Worm (Caenorhabditis elegans) whole organism, L3 larva: Measurements from ENCODE around the gene mlt-9.

Source experiments
- ZK546.5 ChIP-seq: sonication (generic microtip); optimal IDR thresholded peaks from 2 replicates; lab custom pipeline; 2017; ENCODE audit warnings: missing biosample characterization, missing genetic modification characterization
- aly-2 ChIP-seq: fragments of 150-350 bp; optimal IDR thresholded peaks from 2 replicates; lab custom pipeline; 2014; ENCODE audit warnings: missing biosample characterization, missing genetic modification characterization
- ama-1 ChIP-seq: fragments of 150-350 bp; optimal IDR thresholded peaks from 2 replicates; lab custom pipeline; 2018
- ceh-28 ChIP-seq: fragments of 150-350 bp; optimal IDR thresholded peaks from 2 replicates; lab custom pipeline; 2014; ENCODE audit warnings: missing biosample characterization, missing genetic modification reagents, missing genetic modification characterization
- ceh-9 ChIP-seq: sonication (generic microtip); optimal IDR thresholded peaks from 2 replicates; lab custom pipeline; 2018; ENCODE audit warnings: missing biosample characterization, missing genetic modification characterization
- egl-5 ChIP-seq: fragments of 150-350 bp; optimal IDR thresholded peaks from 2 replicates; lab custom pipeline; 2017; ENCODE audit warnings: missing biosample characterization, missing genetic modification reagents, missing genetic modification characterization, inconsistent platforms
- elt-1 ChIP-seq: fragments of 150-350 bp; optimal IDR thresholded peaks from 2 replicates; lab custom pipeline; 2014; ENCODE audit warnings: missing biosample characterization, missing genetic modification characterization
- elt-3 ChIP-seq, 3 experiments: fragments of 150-350 bp in 1 of 3; sonication (generic microtip) in 2 of 3; optimal IDR thresholded peaks; 2 replicates in 2 of 3; 4 replicates in 1 of 3; lab custom pipeline; 2014 to 2017; ENCODE audit warnings: missing biosample characterization in 3 of 3, missing genetic modification characterization in 3 of 3
- fkh-10 ChIP-seq: sonication (generic microtip); optimal IDR thresholded peaks from 2 replicates; lab custom pipeline; 2017; ENCODE audit warnings: missing biosample characterization, missing genetic modification reagents, missing genetic modification characterization
- fkh-2 ChIP-seq: fragments of 150-350 bp; optimal IDR thresholded peaks from 2 replicates; lab custom pipeline; 2014; ENCODE audit warnings: missing biosample characterization, missing genetic modification reagents, missing genetic modification characterization
- fos-1 ChIP-seq: fragments of 150-350 bp; optimal IDR thresholded peaks from 2 replicates; lab custom pipeline; 2014; ENCODE audit warnings: missing biosample characterization, missing genetic modification characterization
- jun-1 ChIP-seq: fragments of 150-350 bp; optimal IDR thresholded peaks from 2 replicates; lab custom pipeline; 2014; ENCODE audit warnings: missing biosample characterization, missing genetic modification reagents, missing genetic modification characterization
- lin-15B ChIP-seq: fragments of 150-350 bp; optimal IDR thresholded peaks from 2 replicates; lab custom pipeline; 2014; ENCODE audit warnings: missing biosample characterization, missing genetic modification characterization
- lsy-12 ChIP-seq: sonication (generic microtip); optimal IDR thresholded peaks from 2 replicates; lab custom pipeline; 2016; ENCODE audit warnings: mild to moderate bottlenecking, missing genetic modification characterization, missing compliant biosample characterization
- mdl-1 ChIP-seq: fragments of 150-350 bp; optimal IDR thresholded peaks from 2 replicates; lab custom pipeline; 2014; ENCODE audit warnings: missing biosample characterization, missing genetic modification characterization
- mml-1 ChIP-seq: fragments of 150-350 bp; sonication (generic microtip); optimal IDR thresholded peaks from 3 replicates; lab custom pipeline; 2014; ENCODE audit warnings: missing biosample characterization, missing genetic modification characterization
- nhr-12 ChIP-seq: fragments of 150-350 bp; optimal IDR thresholded peaks from 2 replicates; lab custom pipeline; 2014; ENCODE audit warnings: missing biosample characterization, missing genetic modification characterization
- nhr-23 ChIP-seq: fragments of 150-350 bp; optimal IDR thresholded peaks from 2 replicates; lab custom pipeline; 2014; ENCODE audit warnings: missing biosample characterization, missing genetic modification reagents, missing genetic modification characterization
- nhr-25 ChIP-seq: sonication (generic microtip); optimal IDR thresholded peaks from 2 replicates; lab custom pipeline; 2017; ENCODE audit warnings: missing biosample characterization, missing genetic modification characterization
- nhr-43 ChIP-seq: sonication (generic microtip); optimal IDR thresholded peaks from 2 replicates; lab custom pipeline; 2016; ENCODE audit warnings: mild to moderate bottlenecking, missing genetic modification characterization, missing compliant biosample characterization; ENCODE audit not compliant: poor library complexity, severe bottlenecking
- nhr-77 ChIP-seq: fragments of 150-350 bp; optimal IDR thresholded peaks from 2 replicates; lab custom pipeline; 2014; ENCODE audit warnings: missing biosample characterization, missing genetic modification characterization
- pqm-1 ChIP-seq: fragments of 150-350 bp; optimal IDR thresholded peaks from 2 replicates; lab custom pipeline; 2017; ENCODE audit warnings: missing biosample characterization, missing genetic modification characterization, inconsistent platforms
- sea-2 ChIP-seq: fragments of 150-350 bp; sonication (generic microtip); optimal IDR thresholded peaks from 4 replicates; lab custom pipeline; 2014; ENCODE audit warnings: missing biosample characterization, missing genetic modification reagents, missing genetic modification characterization
- snpc-4 ChIP-seq: fragments of 150-350 bp; optimal IDR thresholded peaks from 2 replicates; lab custom pipeline; 2014; ENCODE audit warnings: missing biosample characterization, missing genetic modification characterization
- tbx-2 ChIP-seq: sonication (generic microtip); optimal IDR thresholded peaks from 2 replicates; lab custom pipeline; 2016; ENCODE audit warnings: mild to moderate bottlenecking, missing genetic modification characterization, missing compliant biosample characterization
- unc-62 ChIP-seq: fragments of 150-350 bp; sonication (generic microtip); optimal IDR thresholded peaks from 4 replicates; lab custom pipeline; 2014; ENCODE audit warnings: missing biosample characterization, missing genetic modification reagents, missing genetic modification characterization
- ztf-11 ChIP-seq: fragments of 150-350 bp; optimal IDR thresholded peaks from 2 replicates; lab custom pipeline; 2014; ENCODE audit warnings: missing biosample characterization, missing genetic modification characterization
- ztf-4 ChIP-seq: fragments of 150-350 bp; optimal IDR thresholded peaks from 2 replicates; lab custom pipeline; 2014; ENCODE audit warnings: missing biosample characterization, missing genetic modification characterization

Gene mlt-9

ce11 chrX:15076909-15077308 lies 30.7 kb downstream of the mlt-9 start:
- TF ChIP-seq ama-1 (lab: Kevin White, UChicago) (peak; percentile 75), fkh-2 (no peak), egl-5 (tag; lab: Kevin White, UChicago) (no peak), elt-3 (tag; optimal IDR thresholded peaks at IDR 0.05; lab: Kevin White, UChicago) (peak in 1 of 3 experiments; percentile 64), elt-1 (tag; lab: Kevin White, UChicago) (no peak), mdl-1 (tag; lab: Kevin White, UChicago) (no peak)

- no peak for TF ChIP-seq lin-15B (tag; lab: Kevin White, UChicago)
- TF ChIP-seq ama-1 (lab: Kevin White, UChicago): peak; percentile 97
- TF ChIP-seq nhr-25 (tag; lab: Kevin White, UChicago): peak; percentile 44
- peak; percentile 7 for TF ChIP-seq nhr-23 (tag; lab: Kevin White, UChicago)
- TF ChIP-seq lsy-12 (tag; lab: Kevin White, UChicago): peak; percentile 11
- peak; percentile 12 for TF ChIP-seq jun-1 (tag; lab: Kevin White, UChicago)
- peak in 2 of 3 experiments; percentile 7 to 54 for TF ChIP-seq elt-3 (tag; optimal IDR thresholded peaks at IDR 0.05; lab: Kevin White, UChicago)
- peak; percentile 42 for TF ChIP-seq nhr-43 (tag; lab: Kevin White, UChicago)
- no peak for TF ChIP-seq nhr-77
Measured at ce11 chrX:15076042-15076565, 31.5 kb downstream of the mlt-9 start, which contains the start of the genes H40L08.3 and H40L08.9. H40L08.3 (minus strand) TSS chrX:15076092. H40L08.9 (minus strand) TSS chrX:15076480.

- TF ChIP-seq fkh-10 (no peak), pqm-1 (tag; lab: Kevin White, UChicago) (no peak)
Measured at ce11 chrX:15075170-15075569, 32.4 kb downstream of the mlt-9 start.

- TF ChIP-seq aly-2 (no peak), snpc-4 (peak; percentile 2), fkh-10 (no peak), fos-1 (tag; lab: Kevin White, UChicago) (no peak)
Measured at ce11 chrX:15073479-15073878, 34.1 kb downstream of the mlt-9 start.

ce11 chrX:15072877-15073276 lies 34.7 kb downstream of the mlt-9 start:
- TF ChIP-seq pqm-1 (tag; lab: Kevin White, UChicago): no peak
- peak; percentile 60 for TF ChIP-seq nhr-25 (tag; lab: Kevin White, UChicago)
- no peak for TF ChIP-seq fkh-10
- peak; percentile 65 for TF ChIP-seq nhr-23 (tag; lab: Kevin White, UChicago)
- TF ChIP-seq nhr-43 (tag; lab: Kevin White, UChicago): peak; percentile 52
- no peak for TF ChIP-seq aly-2
- TF ChIP-seq ceh-28 (tag; lab: Kevin White, UChicago): peak; percentile 69

ce11 chrX:15070137-15070536 lies 37.5 kb downstream of the mlt-9 start:
- TF ChIP-seq snpc-4 (no peak), mdl-1 (tag; lab: Kevin White, UChicago) (no peak), ceh-9 (tag; lab: Kevin White, UChicago) (no peak), fos-1 (tag; lab: Kevin White, UChicago) (no peak), ZK546.5 (no peak), ztf-11 (tag; lab: Kevin White, UChicago) (no peak)

- no peak for TF ChIP-seq aly-2
- no peak for TF ChIP-seq fkh-2
- no peak for TF ChIP-seq unc-62 (GFP tag; lab: Kevin White, UChicago)
- no peak for TF ChIP-seq jun-1 (tag; lab: Kevin White, UChicago)
- no peak for TF ChIP-seq sea-2 (GFP tag; lab: Kevin White, UChicago)
- no peak for TF ChIP-seq nhr-43 (tag; lab: Kevin White, UChicago)
- no peak for TF ChIP-seq nhr-23 (tag; lab: Kevin White, UChicago)
- no peak for TF ChIP-seq ztf-4 (tag; lab: Kevin White, UChicago)
- TF ChIP-seq mml-1 (tag; lab: Kevin White, UChicago): no peak
- TF ChIP-seq tbx-2 (tag; lab: Kevin White, UChicago): no peak
- TF ChIP-seq nhr-12 (tag; lab: Kevin White, UChicago): no peak
- no peak for TF ChIP-seq egl-5 (tag; lab: Kevin White, UChicago)
- no peak for TF ChIP-seq ceh-28 (tag; lab: Kevin White, UChicago)
Measured at ce11 chrX:15069242-15069641, 38.4 kb downstream of the mlt-9 start, which contains the start of gene mam-6. mam-6 (minus strand) TSS chrX:15069342.
